Worm (Caenorhabditis elegans): ENCODE results near the gene T24F1.4.

The T24F1.4 gene

DNA sequence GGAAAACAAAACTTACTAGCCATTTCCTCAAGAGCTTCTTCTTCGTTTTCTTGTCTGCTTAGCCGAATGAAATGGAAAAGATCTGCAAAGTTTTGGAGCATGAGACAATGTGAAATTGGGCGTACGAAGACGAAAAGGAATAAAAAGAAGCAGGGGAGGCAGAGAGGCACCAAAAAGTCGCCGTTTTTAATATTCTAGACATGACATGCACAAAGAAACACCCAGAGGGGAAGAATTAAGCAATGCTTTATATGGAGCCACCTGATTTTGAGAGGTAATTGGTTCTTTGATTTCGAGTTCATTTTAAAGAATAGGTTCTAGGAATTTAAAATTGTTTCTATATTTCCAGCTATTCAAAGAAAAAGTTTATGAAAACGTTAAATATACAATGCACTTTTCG lies at the start of gene T24F1.4:
Gene T24F1.4, minus strand, starts transcription at position 101 of the 400 bp plus-strand sequence.
- TF ChIP-seq ceh-22 (tag; optimal IDR thresholded peaks at IDR 0.05) (no peak), odd-2 (tag; optimal IDR thresholded peaks at IDR 0.05) (no peak), nhr-11 (tag; optimal IDR thresholded peaks at IDR 0.05) (no peak), rnt-1 (tag; optimal IDR thresholded peaks at IDR 0.05) (no peak), pros-1 (tag; optimal IDR thresholded peaks at IDR 0.05) (no peak), eyg-1 (tag; optimal IDR thresholded peaks at IDR 0.05) (no peak), sox-4 (tag; optimal IDR thresholded peaks at IDR 0.05) (no peak), ets-4 (tag; optimal IDR thresholded peaks at IDR 0.05) (no peak), ceh-48 (tag; optimal IDR thresholded peaks at IDR 0.05) (no peak), sox-2 (GFP tag; IDR thresholded peaks at IDR 0.05) (no peak), che-1 (tag; optimal IDR thresholded peaks at IDR 0.05) (no peak), pqm-1 (tag; optimal IDR thresholded peaks at IDR 0.05) (no peak)

DNA sequence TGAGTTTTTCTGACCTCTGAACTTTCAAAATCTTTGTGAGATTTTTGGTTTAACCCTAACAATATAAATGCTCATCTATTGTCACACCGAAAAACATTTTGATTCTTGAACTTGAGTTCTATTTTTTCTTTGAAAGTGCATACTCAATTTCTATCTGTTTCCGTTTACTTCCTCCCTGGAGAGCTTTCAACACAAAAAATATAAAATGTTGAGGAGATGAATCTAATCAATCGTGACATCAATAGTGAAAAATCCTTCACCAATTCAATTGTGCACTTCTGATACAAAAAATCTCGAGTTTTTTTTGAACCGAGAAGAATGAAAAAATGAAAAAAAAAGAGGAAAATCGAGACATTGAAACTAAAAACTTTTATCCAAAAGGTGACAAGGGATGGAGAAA lies 47.7 kb upstream of the T24F1.4 start:
- TF ChIP-seq ceh-31 (tag; optimal IDR thresholded peaks at IDR 0.05) = no peak
- no peak for TF ChIP-seq eyg-1 (tag; optimal IDR thresholded peaks at IDR 0.05)

DNA sequence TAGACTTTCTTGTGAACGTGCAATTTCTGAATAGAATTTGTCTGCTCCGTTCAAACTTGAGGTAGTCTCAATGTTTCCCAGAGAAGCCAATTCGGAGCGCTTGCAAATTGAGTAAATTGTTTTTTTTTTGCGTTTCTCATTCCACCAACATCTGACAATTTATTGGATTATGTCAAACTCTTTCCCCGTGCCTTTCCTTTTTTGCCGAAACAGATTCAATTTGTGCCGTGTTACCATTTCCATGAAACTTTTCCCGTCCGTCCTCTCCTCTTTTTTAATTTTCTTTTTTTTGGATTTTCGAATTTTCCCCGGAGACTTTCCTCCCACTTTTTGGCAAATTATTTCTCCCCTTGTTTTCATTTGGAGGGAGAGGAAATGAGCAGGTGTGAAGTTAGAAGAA lies 39.4 kb upstream of the T24F1.4 start:
- TF ChIP-seq unc-42 (tag; optimal IDR thresholded peaks at IDR 0.05) = peak; percentile 76
- TF ChIP-seq npax-4 (tag; optimal IDR thresholded peaks at IDR 0.05) = no peak

DNA sequence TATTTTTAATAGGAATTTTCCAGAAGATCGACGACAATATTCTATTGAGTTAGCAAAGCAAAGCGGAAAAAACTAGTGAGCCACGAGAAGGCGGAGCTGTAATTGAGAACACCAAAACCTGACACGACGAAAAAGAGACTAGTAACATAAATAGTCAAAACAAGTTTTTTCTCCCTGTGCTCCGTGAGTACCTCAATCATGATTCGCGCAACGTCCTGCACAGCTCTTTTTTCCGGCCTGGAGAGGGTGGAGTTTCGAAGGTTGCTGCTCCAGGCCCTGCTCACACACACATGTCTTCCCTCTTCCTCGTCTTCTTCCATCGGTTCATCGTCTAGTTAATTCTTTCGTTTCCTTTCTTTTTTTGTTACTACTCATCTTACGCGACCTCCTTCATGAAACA lies 37.5 kb upstream of the T24F1.4 start, which contains the start of gene clh-2:
Gene clh-2, plus strand, starts transcription at position 301 of the 400 bp plus-strand sequence.
- TF ChIP-seq nhr-11 (tag; optimal IDR thresholded peaks at IDR 0.05) (no peak), syd-9 (tag; optimal IDR thresholded peaks at IDR 0.05) (no peak), dve-1 (tag; optimal IDR thresholded peaks at IDR 0.05) (no peak), pha-4 (tag; optimal IDR thresholded peaks at IDR 0.05) (no peak), fax-1 (tag; optimal IDR thresholded peaks at IDR 0.05) (no peak), ceh-24 (tag; optimal IDR thresholded peaks at IDR 0.05) (no peak), nhr-232 (tag; optimal IDR thresholded peaks at IDR 0.05) (no peak), ceh-2 (tag; optimal IDR thresholded peaks at IDR 0.05) (no peak), lim-6 (tag; optimal IDR thresholded peaks at IDR 0.05) (no peak)

DNA sequence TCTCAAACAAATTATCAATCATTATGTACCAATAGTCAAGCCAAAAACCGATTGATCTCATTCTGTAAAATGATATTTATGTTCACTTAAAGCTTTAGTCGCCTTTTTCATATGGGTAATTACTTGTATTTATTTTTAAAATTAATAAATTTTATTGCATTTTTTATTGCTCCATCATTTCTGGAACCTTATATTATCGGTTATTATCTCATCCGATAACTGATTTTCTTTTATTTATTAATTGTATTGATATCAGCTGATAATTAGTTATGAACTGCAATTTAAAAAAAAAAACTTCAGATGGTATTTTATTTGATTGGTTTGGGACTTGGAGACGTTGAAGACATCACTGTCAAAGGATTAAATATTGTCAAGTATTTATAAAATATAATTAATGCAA lies 35.8 kb upstream of the T24F1.4 start, which contains the start of gene dph-5:
Gene dph-5, plus strand, starts transcription at position 301 of the 400 bp plus-strand sequence.
- TF ChIP-seq T23F11.4 (GFP tag; optimal IDR thresholded peaks at IDR 0.05) = no peak
- no peak for TF ChIP-seq sox-4 (tag; optimal IDR thresholded peaks at IDR 0.05)
- TF ChIP-seq tbx-7 (tag; optimal IDR thresholded peaks at IDR 0.05) = no peak

DNA sequence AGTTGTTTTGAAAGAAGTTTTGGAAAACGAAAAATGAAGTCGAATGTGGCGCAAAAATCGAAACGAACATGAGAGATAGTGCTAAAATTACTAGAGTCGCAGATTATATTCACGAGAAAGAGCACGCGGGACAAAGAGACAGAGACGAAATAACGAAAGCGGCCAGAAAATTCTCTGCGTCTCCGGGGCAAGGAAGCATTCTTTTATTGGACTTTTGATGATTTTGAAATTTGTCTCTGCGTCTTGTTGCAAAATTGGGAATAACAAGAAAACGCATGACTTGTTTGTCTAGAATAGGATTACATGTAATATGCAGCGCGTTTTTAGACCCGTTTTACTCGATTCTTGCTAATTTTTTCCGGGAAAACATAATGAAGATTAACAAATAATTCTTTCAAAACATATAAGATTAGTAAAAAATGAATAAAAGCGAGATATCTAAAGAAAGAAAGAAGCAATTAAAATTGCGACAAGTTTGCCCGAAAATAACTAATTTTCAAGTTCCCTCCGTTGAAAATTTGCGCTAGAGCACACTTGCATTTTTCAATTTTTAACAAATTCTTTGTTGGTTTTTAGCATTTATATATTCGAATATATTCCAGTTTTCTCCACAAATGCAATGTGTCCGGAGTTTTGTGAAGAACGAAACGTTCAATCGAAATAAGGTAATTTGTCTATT lies 34.0 kb upstream of the T24F1.4 start, which contains the start of the genes B0491.6 and pigm-1:
Gene B0491.6, minus strand, starts transcription at position 466 of the 679 bp plus-strand sequence.
Gene pigm-1, plus strand, starts transcription at position 568 of the 679 bp plus-strand sequence.
- TF ChIP-seq ceh-14 (tag; optimal IDR thresholded peaks at IDR 0.05) (peak; percentile 67), ztf-16 (tag; optimal IDR thresholded peaks at IDR 0.05) (no peak), fkh-10 (GFP tag; optimal IDR thresholded peaks at IDR 0.05) (no peak), dmd-4 (tag; optimal IDR thresholded peaks at IDR 0.05; ENCODE audit: borderline replicate concordance) (no peak), hlh-30 (tag; optimal IDR thresholded peaks at IDR 0.05; ENCODE audit: insufficient read depth) (peak; percentile 19), tbx-7 (tag; optimal IDR thresholded peaks at IDR 0.05) (no peak), gmeb-2 (tag; optimal IDR thresholded peaks at IDR 0.05) (no peak), ttx-3 (tag; optimal IDR thresholded peaks at IDR 0.05) (no peak), ceh-6 (GFP tag; optimal IDR thresholded peaks at IDR 0.05) (no peak), tbx-2 (tag; optimal IDR thresholded peaks at IDR 0.05) (peak; percentile 46), elt-4 (tag; optimal IDR thresholded peaks at IDR 0.05) (no peak), ets-4 (tag; optimal IDR thresholded peaks at IDR 0.05) (peak; percentile 9), unc-42 (tag; optimal IDR thresholded peaks at IDR 0.05) (peak; percentile 91), Y22D7AL.16 (tag; optimal IDR thresholded peaks at IDR 0.05) (no peak), ceh-31 (tag; optimal IDR thresholded peaks at IDR 0.05) (peak; percentile 44), unc-55 (GFP tag; optimal IDR thresholded peaks at IDR 0.05) (peak; percentile 16), pha-2 (tag; optimal IDR thresholded peaks at IDR 0.05) (peak; percentile 34), ref-2 (tag; optimal IDR thresholded peaks at IDR 0.05) (no peak), nfya-1 (tag; optimal IDR thresholded peaks at IDR 0.05) (peak; percentile 42), lim-6 (tag; optimal IDR thresholded peaks at IDR 0.05) (peak; percentile 15), nhr-11 (tag; optimal IDR thresholded peaks at IDR 0.05) (no peak), sox-4 (tag; optimal IDR thresholded peaks at IDR 0.05) (no peak), ceh-19 (GFP tag; optimal IDR thresholded peaks at IDR 0.05) (no peak), fax-1 (tag; optimal IDR thresholded peaks at IDR 0.05) (no peak), pros-1 (tag; optimal IDR thresholded peaks at IDR 0.05) (peak; percentile 4)
